Worm (Caenorhabditis elegans) whole organism, early embryonic: ENCODE data around the gene W04B5.6.

Experiments
- ama-1 ChIP-seq: fragments of 150-350 bp; optimal IDR thresholded peaks from 2 replicates; lab custom pipeline; 2014
- tbx-11 ChIP-seq: fragments of 200-800 bp; sonication (Bioruptor generic); IDR thresholded peaks from 2 replicates; pipeline ENCODE4 v1.3.6; 2022; ENCODE audit warnings: missing genetic modification characterization, missing compliant biosample characterization

ce11 chrIII:2482171-2482570, 46.9 kb upstream of the W04B5.6 start:
- TF ChIP-seq tbx-11 (GFP tag; lab: Robert Waterston, UW) = no peak
- no peak for TF ChIP-seq ama-1 (lab: Kevin White, UChicago)
